Fruit fly (Drosophila melanogaster): ENCODE measurements around the gene Ms.
A peak's percentile ranks its signal among the peaks of the same experiment; 100 is the strongest.

DNA sequence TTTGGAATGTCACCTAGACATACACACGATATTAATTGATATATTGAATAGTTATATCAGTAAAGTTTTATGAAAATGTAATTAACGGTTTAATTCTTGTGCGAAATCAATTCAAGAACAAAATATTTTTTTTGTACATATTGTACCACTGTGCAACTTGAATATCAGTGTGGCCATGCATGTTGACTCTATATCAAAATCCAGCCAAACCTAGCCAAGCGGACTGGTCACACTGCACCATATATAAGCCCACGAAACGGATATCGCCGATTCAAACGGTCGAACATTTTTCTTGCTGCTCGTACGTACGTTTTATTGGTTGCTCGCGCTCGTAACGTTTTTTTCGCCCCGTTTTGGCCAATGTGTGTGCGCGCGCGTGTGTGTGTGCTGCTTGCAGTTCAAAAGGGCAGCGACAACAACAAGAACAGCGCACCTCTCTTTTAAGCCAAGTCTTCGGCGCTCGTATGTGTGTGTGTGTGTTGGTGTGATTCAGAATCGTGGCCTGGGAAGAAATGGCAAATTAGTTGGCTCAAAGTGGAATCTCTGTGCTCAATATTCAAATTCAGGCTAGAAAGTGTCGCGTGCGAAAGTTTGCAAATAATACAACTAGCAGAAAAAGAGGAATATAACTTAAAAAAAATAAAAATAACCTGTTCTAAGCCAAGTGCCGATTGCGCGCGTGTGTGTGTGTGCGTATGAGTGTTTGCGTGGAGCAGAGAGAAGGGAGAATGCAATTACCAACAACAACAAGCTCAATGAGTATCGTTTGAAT lies 46.4 kb upstream of the Ms start, which contains the start of gene crb:
- TF ChIP-seq Clk (GFP tag; optimal IDR thresholded peaks at IDR 0.05) (no peak), pad (GFP tag; optimal IDR thresholded peaks at IDR 0.05) (peak; percentile 34)
